Fruit fly (Drosophila melanogaster) whole organism, prepupa: ENCODE results near the gene Meltrin.
A peak's percentile ranks its signal among the peaks of the same experiment; 100 is the strongest.

ENCODE experiments used
- Blimp-1 ChIP-seq: fragments of 200-800 bp; sonication (Bioruptor generic); optimal IDR thresholded peaks from 3 replicates; lab custom pipeline; 2017; ENCODE audit warnings: missing biosample characterization, missing genetic modification characterization, mild to moderate bottlenecking, moderate library complexity, missing genetic modification reagents
- CG10631 ChIP-seq: fragments of 200-800 bp; sonication (Bioruptor generic); optimal IDR thresholded peaks from 2 replicates; lab custom pipeline; 2016; ENCODE audit warnings: missing biosample characterization, missing genetic modification characterization
- CG11762 ChIP-seq: fragments of 200-800 bp; sonication (Bioruptor generic); optimal IDR thresholded peaks from 3 replicates; lab custom pipeline; 2016; ENCODE audit warnings: missing biosample characterization, missing genetic modification characterization; ENCODE audit not compliant: insufficient read depth
- CG11902 ChIP-seq: fragments of 200-800 bp; sonication (Bioruptor generic); optimal IDR thresholded peaks from 3 replicates; lab custom pipeline; 2016; ENCODE audit warnings: missing biosample characterization, missing genetic modification characterization
- CG15336 ChIP-seq: fragments of 200-800 bp; sonication (Bioruptor generic); IDR thresholded peaks from 2 replicates; pipeline ENCODE4 v1.3.6; 2022; ENCODE audit warnings: missing biosample characterization, missing genetic modification characterization
- CG1621 ChIP-seq: fragments of 200-800 bp; sonication (Bioruptor generic); optimal IDR thresholded peaks from 3 replicates; lab custom pipeline; 2018; ENCODE audit warnings: missing biosample characterization, mild to moderate bottlenecking, missing genetic modification characterization
- CG16779 ChIP-seq: fragments of 200-800 bp; sonication (Bioruptor generic); optimal IDR thresholded peaks from 3 replicates; lab custom pipeline; 2017; ENCODE audit warnings: missing biosample characterization, mild to moderate bottlenecking, missing genetic modification characterization
- CG32006 ChIP-seq: fragments of 200-800 bp; sonication (Bioruptor generic); optimal IDR thresholded peaks from 3 replicates; lab custom pipeline; 2017; ENCODE audit warnings: missing biosample characterization, mild to moderate bottlenecking, missing genetic modification characterization
- CG34406 ChIP-seq: fragments of 200-800 bp; sonication (Bioruptor generic); optimal IDR thresholded peaks from 3 replicates; lab custom pipeline; 2016; ENCODE audit warnings: missing biosample characterization, missing genetic modification characterization
- CG3919 ChIP-seq: fragments of 200-800 bp; sonication (Bioruptor generic); optimal IDR thresholded peaks from 3 replicates; lab custom pipeline; 2016; ENCODE audit warnings: missing biosample characterization, missing genetic modification characterization
- CG4318 ChIP-seq: fragments of 200-800 bp; sonication (Bioruptor generic); optimal IDR thresholded peaks from 3 replicates; lab custom pipeline; 2017; ENCODE audit warnings: missing biosample characterization, mild to moderate bottlenecking, missing genetic modification characterization
- CG6163 ChIP-seq: fragments of 200-800 bp; sonication (Bioruptor generic); IDR thresholded peaks from 3 replicates; pipeline ENCODE4 v1.3.6; 2022; ENCODE audit warnings: missing biosample characterization, missing genetic modification characterization
- CG6792 ChIP-seq: fragments of 200-800 bp; sonication (Bioruptor generic); optimal IDR thresholded peaks from 3 replicates; lab custom pipeline; 2016; ENCODE audit warnings: missing biosample characterization, missing genetic modification characterization
- CG6808 ChIP-seq: fragments of 200-800 bp; sonication (Bioruptor generic); optimal IDR thresholded peaks from 3 replicates; lab custom pipeline; 2017; ENCODE audit warnings: missing biosample characterization, missing genetic modification characterization, mild to moderate bottlenecking, moderate library complexity, missing genetic modification reagents
- CG6854 ChIP-seq: fragments of 200-800 bp; sonication (Bioruptor generic); optimal IDR thresholded peaks from 2 replicates; lab custom pipeline; 2017; ENCODE audit warnings: missing biosample characterization, mild to moderate bottlenecking, missing genetic modification characterization
- CG9139 ChIP-seq: fragments of 200-800 bp; sonication (Bioruptor generic); optimal IDR thresholded peaks from 3 replicates; lab custom pipeline; 2017; ENCODE audit warnings: missing biosample characterization, mild to moderate bottlenecking, missing genetic modification characterization
- Eip75B ChIP-seq: fragments of 200-800 bp; sonication (Bioruptor generic); optimal IDR thresholded peaks from 3 replicates; lab custom pipeline; 2016; ENCODE audit warnings: missing biosample characterization, missing genetic modification characterization
- Eip78C ChIP-seq: fragments of 200-800 bp; sonication (Bioruptor generic); peaks from one replicate; lab custom pipeline; 2016; ENCODE audit warnings: missing biosample characterization, missing genetic modification characterization
- Eip93F ChIP-seq: fragments of 200-800 bp; sonication (Bioruptor generic); optimal IDR thresholded peaks from 2 replicates; lab custom pipeline; 2016; ENCODE audit warnings: missing biosample characterization, mild to moderate bottlenecking, missing genetic modification characterization
- Ets21C ChIP-seq: fragments of 200-800 bp; sonication (Bioruptor generic); optimal IDR thresholded peaks from 3 replicates; lab custom pipeline; 2016; ENCODE audit warnings: missing biosample characterization, missing genetic modification characterization
- Ets96B ChIP-seq: fragments of 200-800 bp; optimal IDR thresholded peaks from 2 replicates; lab custom pipeline; 2019; ENCODE audit warnings: missing biosample characterization, mild to moderate bottlenecking, missing genetic modification characterization, moderate library complexity
- Gug ChIP-seq: fragments of 200-800 bp; sonication (Bioruptor generic); IDR thresholded peaks from 2 replicates; pipeline ENCODE4 v1.3.6; 2022; ENCODE audit warnings: missing biosample characterization, missing genetic modification characterization
- Hr39 ChIP-seq: fragments of 200-800 bp; sonication (Bioruptor generic); optimal IDR thresholded peaks from 2 replicates; lab custom pipeline; 2016; ENCODE audit warnings: missing biosample characterization, missing genetic modification characterization
- Hr4 ChIP-seq: fragments of 200-800 bp; sonication (Bioruptor generic); optimal IDR thresholded peaks from 3 replicates; lab custom pipeline; 2016; ENCODE audit warnings: missing biosample characterization, missing genetic modification characterization
- Lpt ChIP-seq: fragments of 200-800 bp; sonication (Bioruptor generic); optimal IDR thresholded peaks from 3 replicates; lab custom pipeline; 2016; ENCODE audit warnings: missing biosample characterization, missing genetic modification characterization
- OdsH ChIP-seq: fragments of 200-800 bp; sonication (Bioruptor generic); optimal IDR thresholded peaks from 3 replicates; lab custom pipeline; 2016; ENCODE audit warnings: missing biosample characterization, missing genetic modification characterization
- Sox102F ChIP-seq: fragments of 200-800 bp; sonication (Bioruptor generic); optimal IDR thresholded peaks from 2 replicates; lab custom pipeline; 2016; ENCODE audit warnings: missing biosample characterization, mild to moderate bottlenecking, missing genetic modification characterization
- Sox15 ChIP-seq: fragments of 200-800 bp; sonication (Bioruptor generic); optimal IDR thresholded peaks from 3 replicates; lab custom pipeline; 2016; ENCODE audit warnings: missing biosample characterization, missing genetic modification characterization
- acj6 ChIP-seq: fragments of 200-800 bp; sonication (Bioruptor generic); optimal IDR thresholded peaks from 3 replicates; lab custom pipeline; 2016; ENCODE audit warnings: missing biosample characterization, missing genetic modification characterization
- cyc ChIP-seq: fragments of 200-800 bp; sonication (Bioruptor generic); optimal IDR thresholded peaks from 3 replicates; lab custom pipeline; 2016; ENCODE audit warnings: missing biosample characterization, missing genetic modification characterization
- dac ChIP-seq: fragments of 200-800 bp; sonication (Bioruptor generic); optimal IDR thresholded peaks from 2 replicates; lab custom pipeline; 2017; ENCODE audit warnings: missing biosample characterization, mild to moderate bottlenecking, missing genetic modification characterization
- dsx ChIP-seq: fragments of 200-800 bp; optimal IDR thresholded peaks from 3 replicates; lab custom pipeline; 2019; ENCODE audit warnings: missing biosample characterization, mild to moderate bottlenecking, missing genetic modification characterization, moderate library complexity; ENCODE audit not compliant: poor library complexity, severe bottlenecking
- fd59A ChIP-seq: fragments of 200-800 bp; sonication (Bioruptor generic); optimal IDR thresholded peaks from 2 replicates; lab custom pipeline; 2017; ENCODE audit warnings: missing biosample characterization, mild to moderate bottlenecking, missing genetic modification characterization, missing genetic modification reagents
- fkh ChIP-seq: fragments of 200-800 bp; sonication (Bioruptor generic); optimal IDR thresholded peaks from 3 replicates; lab custom pipeline; 2017; ENCODE audit warnings: missing biosample characterization, mild to moderate bottlenecking, missing genetic modification characterization, moderate library complexity
- lz ChIP-seq: fragments of 200-800 bp; sonication (Bioruptor generic); optimal IDR thresholded peaks from 3 replicates; lab custom pipeline; 2016; ENCODE audit warnings: missing biosample characterization, missing genetic modification characterization
- pdm3 ChIP-seq: fragments of 200-800 bp; sonication (Bioruptor generic); optimal IDR thresholded peaks from 3 replicates; lab custom pipeline; 2016; ENCODE audit warnings: missing biosample characterization, missing genetic modification characterization
- salr ChIP-seq, 2 experiments: fragments of 200-800 bp; sonication (Bioruptor generic); optimal IDR thresholded peaks; 3 replicates each; lab custom pipeline; 2016 to 2018; ENCODE audit warnings: missing biosample characterization in 2 of 2, missing genetic modification characterization in 2 of 2, mild to moderate bottlenecking in 1 of 2
- spab ChIP-seq: fragments of 200-800 bp; sonication (Bioruptor generic); optimal IDR thresholded peaks from 2 replicates; lab custom pipeline; 2017; ENCODE audit warnings: missing biosample characterization, mild to moderate bottlenecking, missing genetic modification characterization, missing genetic modification reagents
- ss ChIP-seq, 2 experiments: fragments of 200-800 bp; sonication (Bioruptor generic); optimal IDR thresholded peaks; 2 replicates in 1 of 2; 3 replicates in 1 of 2; lab custom pipeline; 2017 to 2018; ENCODE audit warnings: mild to moderate bottlenecking in 2 of 2, missing biosample characterization in 2 of 2, missing genetic modification characterization in 2 of 2, moderate library complexity in 1 of 2
- svp ChIP-seq: fragments of 200-800 bp; sonication (Bioruptor generic); peaks from one replicate; lab custom pipeline; 2016; ENCODE audit warnings: missing biosample characterization, missing genetic modification characterization
- topi ChIP-seq: fragments of 200-800 bp; sonication (Bioruptor generic); optimal IDR thresholded peaks from 3 replicates; lab custom pipeline; 2016; ENCODE audit warnings: missing biosample characterization, missing genetic modification characterization
- vri ChIP-seq: fragments of 200-800 bp; sonication (Bioruptor generic); optimal IDR thresholded peaks from 3 replicates; lab custom pipeline; 2016; ENCODE audit warnings: missing biosample characterization, mild to moderate bottlenecking, missing genetic modification characterization

Meltrin gene

DNA sequence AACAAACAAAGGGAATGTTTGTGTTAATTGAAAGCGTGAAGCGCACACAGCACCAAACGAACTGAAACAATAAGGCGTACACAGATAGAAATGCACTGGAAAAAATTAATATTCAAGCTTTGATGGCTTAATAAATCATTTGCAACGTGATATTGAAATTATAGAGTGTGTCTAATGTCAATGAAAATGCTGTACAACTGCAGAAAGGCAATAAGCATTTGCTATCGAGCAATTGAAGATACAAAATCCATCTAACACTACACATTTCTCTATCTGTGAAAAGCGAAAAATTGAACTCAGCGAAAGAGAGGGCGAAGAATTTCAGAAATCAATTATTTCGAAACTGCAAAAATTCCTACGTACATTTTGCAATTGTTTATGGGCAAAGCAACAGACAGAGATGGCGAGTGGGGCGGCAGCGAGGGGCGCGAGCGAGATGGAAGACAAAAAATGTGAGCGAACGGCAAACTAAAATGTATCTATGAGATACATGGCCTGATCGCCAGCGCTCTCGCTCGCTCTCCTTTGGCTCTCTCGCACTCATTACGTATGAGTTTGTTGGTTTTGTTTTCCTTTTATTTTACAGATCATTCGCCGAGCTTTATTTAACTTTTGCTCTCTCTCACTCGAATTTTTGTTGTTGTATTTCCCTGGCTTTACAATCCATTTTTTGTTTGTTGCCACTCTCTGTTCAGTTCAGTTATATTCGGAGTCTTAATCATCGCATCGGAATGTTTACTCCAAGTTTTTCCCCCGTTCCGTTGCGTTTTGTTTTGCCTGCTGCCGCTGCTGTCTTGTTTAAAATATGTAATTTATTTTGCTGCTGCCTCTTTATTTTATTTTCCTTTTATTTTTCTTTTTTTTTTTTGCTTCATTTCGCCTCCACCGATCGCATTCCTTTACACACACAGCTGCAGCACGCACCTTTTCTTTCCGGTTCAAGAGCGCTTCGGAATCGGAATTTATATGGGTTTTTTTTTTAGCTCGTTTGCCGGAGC, 25.1 kb upstream of the Meltrin start (continued):
- TF ChIP-seq CG11762 (GFP tag; lab: Kevin White, UChicago), result peak; percentile 26
- TF ChIP-seq Hr4 (GFP tag; lab: Kevin White, UChicago), result peak; percentile 68
- peak; percentile 69 for TF ChIP-seq Lpt (GFP tag; lab: Kevin White, UChicago)
- TF ChIP-seq fd59A, result peak; percentile 13
- TF ChIP-seq CG16779 (tag; lab: Kevin White, UChicago), result no peak
- peak; percentile 74 for TF ChIP-seq lz (GFP tag; lab: Kevin White, UChicago)
- TF ChIP-seq Ets21C (GFP tag; lab: Kevin White, UChicago), result peak; percentile 53
- TF ChIP-seq CG32006, result peak; percentile 74
- TF ChIP-seq CG34406 (GFP tag; lab: Kevin White, UChicago), result peak; percentile 66
- TF ChIP-seq CG10631 (GFP tag; lab: Kevin White, UChicago), result peak; percentile 68
- TF ChIP-seq acj6 (GFP tag; lab: Kevin White, UChicago), result peak; percentile 63

DNA sequence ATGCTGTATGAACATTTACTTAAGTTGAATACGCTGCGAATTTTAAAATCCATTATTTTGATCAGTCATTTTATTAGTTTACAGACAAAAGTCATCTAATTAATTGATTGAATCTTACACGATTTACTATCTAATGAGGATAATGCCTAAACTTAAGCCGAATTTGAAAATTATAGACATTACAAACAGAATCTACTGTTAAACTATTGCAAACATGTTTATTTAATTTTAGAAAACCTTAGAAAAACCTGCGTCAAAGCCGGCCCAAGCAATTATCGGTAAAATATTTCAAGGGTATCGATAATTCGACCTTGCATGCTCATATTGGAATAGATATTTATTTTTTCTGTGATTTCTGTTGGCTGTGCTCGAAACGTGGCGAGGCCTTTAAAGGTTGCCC, 23.8 kb upstream of the Meltrin start:
- no peak for TF ChIP-seq Sox102F (GFP tag; lab: Kevin White, UChicago)
- no peak for TF ChIP-seq topi (GFP tag; lab: Kevin White, UChicago)
- TF ChIP-seq fkh (GFP tag; lab: Kevin White, UChicago), result peak; percentile 16
- TF ChIP-seq CG1621 (tag; lab: Kevin White, UChicago), result no peak
- no peak for TF ChIP-seq Gug (GFP tag; lab: Robert Waterston, UW)
- peak; percentile 33 for TF ChIP-seq CG32006
- no peak for TF ChIP-seq acj6 (GFP tag; lab: Kevin White, UChicago)
- TF ChIP-seq salr (GFP tag; optimal IDR thresholded peaks at IDR 0.05; lab: Kevin White, UChicago), result no peak
- TF ChIP-seq Eip78C, result peak; percentile 75
- TF ChIP-seq spab (GFP tag; lab: Kevin White, UChicago), result no peak
- no peak for TF ChIP-seq pdm3 (GFP tag; lab: Kevin White, UChicago)
- peak; percentile 32 for TF ChIP-seq Hr4 (GFP tag; lab: Kevin White, UChicago)
- TF ChIP-seq, all 60 proteins: peak for 4

DNA sequence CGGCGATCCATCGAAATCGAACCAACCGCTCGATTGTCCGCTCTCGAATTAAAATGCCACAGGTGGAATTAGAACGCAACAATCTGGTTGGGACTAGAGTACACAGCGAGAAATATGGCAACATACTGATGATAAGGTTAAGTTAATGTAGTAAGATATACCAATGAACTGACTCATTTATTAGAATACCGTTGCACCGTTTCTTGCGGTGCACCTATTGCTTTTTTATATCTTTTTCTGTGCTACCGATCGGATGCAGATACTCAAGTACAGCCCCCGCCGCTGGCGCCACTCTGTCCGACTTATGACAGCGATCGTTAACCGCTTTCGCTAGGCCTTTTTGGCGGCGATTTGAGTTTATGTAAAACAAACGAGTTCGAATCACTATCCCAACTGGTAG, 23.0 kb upstream of the Meltrin start:
- TF ChIP-seq CG9139 (no peak), fd59A (peak; percentile 7), cyc (GFP tag; lab: Kevin White, UChicago) (no peak), Lpt (GFP tag; lab: Kevin White, UChicago) (peak; percentile 50), Ets96B (no peak), Hr4 (GFP tag; lab: Kevin White, UChicago) (peak; percentile 82), dsx (GFP tag; lab: Kevin White, UChicago) (no peak), Ets21C (GFP tag; lab: Kevin White, UChicago) (no peak), Eip93F (GFP tag; lab: Kevin White, UChicago) (no peak), Sox15 (GFP tag; lab: Kevin White, UChicago) (no peak), CG10631 (GFP tag; lab: Kevin White, UChicago) (peak; percentile 16), ss (GFP tag; optimal IDR thresholded peaks at IDR 0.05; lab: Kevin White, UChicago) (no peak), CG16779 (tag; lab: Kevin White, UChicago) (no peak), CG6163 (peak; percentile 78; the same call in 2 of the 3 replicates), CG3919 (GFP tag; lab: Kevin White, UChicago) (peak; percentile 38), CG15336 (peak; percentile 92), fkh (GFP tag; lab: Kevin White, UChicago) (no peak), Eip75B (GFP tag; lab: Kevin White, UChicago) (no peak), Eip78C (peak; percentile 71), lz (GFP tag; lab: Kevin White, UChicago) (no peak), CG4318 (GFP tag; lab: Kevin White, UChicago) (peak; percentile 65), Gug (GFP tag; lab: Robert Waterston, UW) (peak; percentile 65), Hr39 (peak; percentile 7), vri (no peak), dac (GFP tag; lab: Kevin White, UChicago) (peak; percentile 50), svp (GFP tag; lab: Kevin White, UChicago) (peak; percentile 18), Blimp-1 (GFP tag; lab: Kevin White, UChicago) (no peak), Sox102F (GFP tag; lab: Kevin White, UChicago) (no peak), spab (GFP tag; lab: Kevin White, UChicago) (no peak), CG6792 (GFP tag; lab: Kevin White, UChicago) (no peak), acj6 (GFP tag; lab: Kevin White, UChicago) (no peak), OdsH (GFP tag; lab: Kevin White, UChicago) (peak; percentile 59), CG6808 (no peak), salr (GFP tag; optimal IDR thresholded peaks at IDR 0.05; lab: Kevin White, UChicago) (peak in 1 of 2 experiments; percentile 39), CG11902 (no peak), CG6854 (GFP tag; lab: Kevin White, UChicago) (no peak)
